Comparison of ENCODE assay signal across 2 fruit fly cellular contexts in the genomic region with DNA sequence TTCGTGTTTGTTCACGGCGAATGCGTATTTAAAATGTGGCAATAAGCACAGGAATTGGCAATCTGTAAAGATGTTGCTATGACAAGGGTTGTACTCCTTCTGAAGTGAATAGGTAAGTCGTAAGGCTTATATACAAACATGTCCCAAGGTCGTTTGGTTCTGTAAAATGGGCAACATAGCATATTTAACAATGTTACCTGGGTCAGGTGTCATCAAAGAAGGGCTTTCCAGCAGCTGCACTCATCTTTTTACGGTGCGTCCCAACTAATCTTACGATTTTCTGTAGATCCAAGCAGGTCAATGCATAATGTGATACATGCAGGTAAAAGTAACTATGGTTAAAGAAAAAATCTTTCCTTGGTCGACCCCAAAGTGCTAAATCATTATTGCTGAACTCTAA.
TF ChIP-seq lines count a peak whose summit lies in the region.

A gene (minus strand): TSS at position 101 of the 400 bp plus-strand sequence.

- no peak for TF ChIP-seq CTCF in whole organism, embryonic (GFP tag; optimal IDR thresholded peaks at IDR 0.05; lab: Kevin White, UChicago)

TF ChIP-seq in whole organism, adult, 20 proteins besides CTCF, POLR2A, EP300 and RAD21:
- TF ChIP-seq Hr96 (GFP tag; optimal IDR thresholded peaks at IDR 0.05; lab: Kevin White, UChicago) (no peak), kay (GFP tag; lab: Kevin White, UChicago; ENCODE audit: borderline replicate concordance) (peak; percentile 28)

TF ChIP-seq in whole organism, embryonic, 481 proteins besides CTCF, POLR2A, EP300 and RAD21:
- TF ChIP-seq Neu2 (GFP tag; optimal IDR thresholded peaks at IDR 0.05; lab: Kevin White, UChicago; ENCODE audit: borderline replicate concordance), result peak; percentile 9
- TF ChIP-seq Hr39 (optimal IDR thresholded peaks at IDR 0.05; lab: Kevin White, UChicago), result no peak
